Worm (Caenorhabditis elegans): ENCODE measurements around the gene gpch-1.

The gpch-1 gene

ce11 chrIII:4397115-4397514 lies 11.2 kb upstream of the gpch-1 start, which contains the start of gene R07E5.5:
Gene R07E5.5, plus strand, starts transcription at chrIII:4397415.
- no peak for TF ChIP-seq ham-2 (GFP tag; optimal IDR thresholded peaks at IDR 0.05)
- no peak for TF ChIP-seq ceh-83 (GFP tag; optimal IDR thresholded peaks at IDR 0.05)

- TF ChIP-seq elt-3 (tag; optimal IDR thresholded peaks at IDR 0.05): no peak
- TF ChIP-seq mls-2 (tag; optimal IDR thresholded peaks at IDR 0.05): no peak
- no peak for TF ChIP-seq flh-1 (GFP tag; optimal IDR thresholded peaks at IDR 0.05)
- TF ChIP-seq sem-2 (GFP tag; optimal IDR thresholded peaks at IDR 0.05): no peak
- TF ChIP-seq mep-1 (tag; optimal IDR thresholded peaks at IDR 0.05): no peak
- no peak for TF ChIP-seq ceh-43 (GFP tag; optimal IDR thresholded peaks at IDR 0.05)
- no peak for TF ChIP-seq lin-32 (GFP tag; optimal IDR thresholded peaks at IDR 0.05)
- no peak for TF ChIP-seq lin-13 (tag; optimal IDR thresholded peaks at IDR 0.05)
- TF ChIP-seq snpc-4 (tag; optimal IDR thresholded peaks at IDR 0.05): no peak
- no peak for TF ChIP-seq M03D4.4 (tag; optimal IDR thresholded peaks at IDR 0.05)
Observed at ce11 chrIII:4398463-4398862, 9.9 kb upstream of the gpch-1 start, which contains the start of gene R07E5.6. Gene R07E5.6, plus strand, starts transcription at chrIII:4398763.

ce11 chrIII:4401142-4401541 lies 7.2 kb upstream of the gpch-1 start, which contains the start of gene R07E5.15:
Gene R07E5.15, plus strand, starts transcription at chrIII:4401442.
- no peak for TF ChIP-seq pha-4 (tag; optimal IDR thresholded peaks at IDR 0.05)
- TF ChIP-seq ceh-83 (GFP tag; optimal IDR thresholded peaks at IDR 0.05): no peak
- TF ChIP-seq mep-1 (tag; optimal IDR thresholded peaks at IDR 0.05): no peak
- no peak for TF ChIP-seq nhr-2 (tag; optimal IDR thresholded peaks at IDR 0.05)
- no peak for TF ChIP-seq flh-1 (GFP tag; optimal IDR thresholded peaks at IDR 0.05)
- no peak for TF ChIP-seq ceh-39 (tag; optimal IDR thresholded peaks at IDR 0.05)
- no peak for TF ChIP-seq cnd-1 (tag; optimal IDR thresholded peaks at IDR 0.05)
- TF ChIP-seq sem-2 (GFP tag; optimal IDR thresholded peaks at IDR 0.05): no peak
- TF ChIP-seq hlh-1 (tag; optimal IDR thresholded peaks at IDR 0.05): no peak
- TF ChIP-seq ces-1 (GFP tag; optimal IDR thresholded peaks at IDR 0.05): no peak
- no peak for TF ChIP-seq unc-120 (tag; optimal IDR thresholded peaks at IDR 0.05; ENCODE audit: poor library complexity, severe bottlenecking)
- TF ChIP-seq blmp-1 (tag; optimal IDR thresholded peaks at IDR 0.05): no peak
- no peak for TF ChIP-seq nhr-12 (tag; optimal IDR thresholded peaks at IDR 0.05)
- TF ChIP-seq elt-3 (tag; optimal IDR thresholded peaks at IDR 0.05): no peak
- no peak for TF ChIP-seq ztf-11 (tag; optimal IDR thresholded peaks at IDR 0.05)
- TF ChIP-seq sptf-1 (tag; optimal IDR thresholded peaks at IDR 0.05): no peak
- TF ChIP-seq tbx-8 (GFP tag; optimal IDR thresholded peaks at IDR 0.05): no peak
- TF ChIP-seq zip-8 (tag; optimal IDR thresholded peaks at IDR 0.05): no peak
- no peak for TF ChIP-seq M03D4.4 (tag; optimal IDR thresholded peaks at IDR 0.05)

ce11 chrIII:4404339-4404836 lies 4.0 kb upstream of the gpch-1 start, which contains the start of the genes R07E5.17 and snfc-5:
Gene R07E5.17, minus strand, starts transcription at chrIII:4404436.
Gene snfc-5, plus strand, starts transcription at chrIII:4404786.
- TF ChIP-seq nhr-28 (tag; optimal IDR thresholded peaks at IDR 0.05) (no peak), pha-4 (tag; optimal IDR thresholded peaks at IDR 0.05) (no peak), lin-13 (tag; optimal IDR thresholded peaks at IDR 0.05) (peak; percentile 36), ces-1 (GFP tag; optimal IDR thresholded peaks at IDR 0.05) (peak; percentile 24), unc-62 (GFP tag; optimal IDR thresholded peaks at IDR 0.05) (no peak), ceh-39 (tag; optimal IDR thresholded peaks at IDR 0.05) (peak; percentile 19), unc-120 (tag; optimal IDR thresholded peaks at IDR 0.05; ENCODE audit: poor library complexity, severe bottlenecking) (peak; percentile 78), lin-32 (GFP tag; optimal IDR thresholded peaks at IDR 0.05) (no peak), nhr-12 (tag; optimal IDR thresholded peaks at IDR 0.05) (no peak), ceh-43 (GFP tag; optimal IDR thresholded peaks at IDR 0.05) (no peak), zip-8 (tag; optimal IDR thresholded peaks at IDR 0.05) (no peak), nhr-2 (tag; optimal IDR thresholded peaks at IDR 0.05) (no peak), sptf-1 (tag; optimal IDR thresholded peaks at IDR 0.05) (peak; percentile 5), blmp-1 (tag; optimal IDR thresholded peaks at IDR 0.05) (no peak), elt-3 (tag; optimal IDR thresholded peaks at IDR 0.05) (no peak), mab-5 (tag; optimal IDR thresholded peaks at IDR 0.05) (no peak), elt-1 (tag; optimal IDR thresholded peaks at IDR 0.05; ENCODE audit: borderline replicate concordance, insufficient read depth) (no peak), ham-2 (GFP tag; optimal IDR thresholded peaks at IDR 0.05) (no peak), mep-1 (tag; optimal IDR thresholded peaks at IDR 0.05) (peak; percentile 76), mls-2 (tag; optimal IDR thresholded peaks at IDR 0.05) (no peak), nhr-76 (tag; optimal IDR thresholded peaks at IDR 0.05) (no peak), cnd-1 (tag; optimal IDR thresholded peaks at IDR 0.05) (peak; percentile 2), bed-3 (GFP tag; optimal IDR thresholded peaks at IDR 0.05) (no peak), snpc-4 (tag; optimal IDR thresholded peaks at IDR 0.05) (no peak), ceh-83 (GFP tag; optimal IDR thresholded peaks at IDR 0.05) (no peak), flh-1 (GFP tag; optimal IDR thresholded peaks at IDR 0.05) (no peak), nhr-237 (tag; optimal IDR thresholded peaks at IDR 0.05) (no peak), M03D4.4 (tag; optimal IDR thresholded peaks at IDR 0.05) (no peak), ztf-11 (tag; optimal IDR thresholded peaks at IDR 0.05) (no peak), unc-39 (tag; optimal IDR thresholded peaks at IDR 0.05) (no peak), tbx-8 (GFP tag; optimal IDR thresholded peaks at IDR 0.05) (no peak), lsy-2 (tag; optimal IDR thresholded peaks at IDR 0.05) (peak; percentile 69), hlh-1 (tag; optimal IDR thresholded peaks at IDR 0.05) (peak; percentile 28), drap-1 (GFP tag; optimal IDR thresholded peaks at IDR 0.05) (no peak), sem-2 (GFP tag; optimal IDR thresholded peaks at IDR 0.05) (no peak)
